Fruit fly (Drosophila melanogaster): ENCODE data around the gene beg.

The beg gene

DNA sequence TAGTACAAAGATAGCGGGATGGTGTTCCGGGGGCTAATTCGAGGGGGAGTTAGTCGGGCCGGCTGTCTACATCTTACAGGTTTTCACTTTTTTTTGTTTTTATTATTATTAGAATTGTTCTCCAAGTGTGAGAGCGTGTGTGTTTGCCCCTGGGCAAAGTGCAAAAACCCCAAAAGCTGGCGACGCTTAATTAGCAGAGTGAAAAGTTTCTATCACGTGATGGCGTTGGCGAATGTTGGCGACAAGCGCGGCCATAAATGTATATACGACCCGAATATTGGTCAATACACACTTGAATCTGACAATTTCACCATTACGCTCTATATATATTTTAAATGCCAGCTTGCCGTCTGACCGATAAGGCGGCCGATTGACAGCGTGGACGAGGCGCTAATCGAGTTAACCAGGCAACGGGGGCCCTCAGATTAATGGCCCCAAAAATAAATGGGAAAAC lies 26.5 kb upstream of the beg start (continued):
- no peak for TF ChIP-seq pho (GFP tag; optimal IDR thresholded peaks at IDR 0.05)
- TF ChIP-seq CG11560 (tag; IDR thresholded peaks at IDR 0.05): no peak
- no peak for TF ChIP-seq unc-4 (GFP tag; IDR thresholded peaks at IDR 0.05; ENCODE audit: partially characterized antibody)
- TF ChIP-seq sc (optimal IDR thresholded peaks at IDR 0.05): no peak
- no peak for TF ChIP-seq sc (GFP tag; optimal IDR thresholded peaks at IDR 0.05)
- TF ChIP-seq Drgx (GFP tag; IDR thresholded peaks at IDR 0.05): no peak
- no peak for TF ChIP-seq Opbp (GFP tag; IDR thresholded peaks at IDR 0.05; ENCODE audit: partially characterized antibody)
- no peak for TF ChIP-seq CG4360 (GFP tag; IDR thresholded peaks at IDR 0.05)
- TF ChIP-seq CG12744 (GFP tag; optimal IDR thresholded peaks at IDR 0.05): no peak
- no peak for TF ChIP-seq ac (GFP tag; optimal IDR thresholded peaks at IDR 0.05)
- no peak for TF ChIP-seq PHDP (tag; optimal IDR thresholded peaks at IDR 0.05)
- TF ChIP-seq D (optimal IDR thresholded peaks at IDR 0.05): no peak
- no peak for TF ChIP-seq D (GFP tag; optimal IDR thresholded peaks at IDR 0.05)
- no peak for TF ChIP-seq CG9437 (GFP tag; optimal IDR thresholded peaks at IDR 0.05)
- TF ChIP-seq CG2199 (GFP tag; IDR thresholded peaks at IDR 0.05): 0 out of 3 replicates have a peak, but pooled peaks have one; percentile 54
- TF ChIP-seq vvl (GFP tag; IDR thresholded peaks at IDR 0.05): no peak
- TF ChIP-seq fu2 (GFP tag; optimal IDR thresholded peaks at IDR 0.05): no peak
- peak; percentile 12; the same call in 1 of the 2 replicates for TF ChIP-seq sob (GFP tag; IDR thresholded peaks at IDR 0.05)
- TF ChIP-seq CG7357 (GFP tag; IDR thresholded peaks at IDR 0.05): no peak
- TF ChIP-seq Scr (GFP tag; IDR thresholded peaks at IDR 0.05; ENCODE audit: partially characterized antibody): no peak
- no peak for TF ChIP-seq CG10654 (GFP tag; optimal IDR thresholded peaks at IDR 0.05)
- no peak for TF ChIP-seq bcd (GFP tag; optimal IDR thresholded peaks at IDR 0.05)
- no peak for TF ChIP-seq nerfin-1 (tag; optimal IDR thresholded peaks at IDR 0.05)
- no peak for TF ChIP-seq hth (optimal IDR thresholded peaks at IDR 0.05)
- TF ChIP-seq CG7839 (tag; optimal IDR thresholded peaks at IDR 0.05): no peak
- no peak for TF ChIP-seq CG15011 (GFP tag; optimal IDR thresholded peaks at IDR 0.05)
- TF ChIP-seq CG8359 (GFP tag; optimal IDR thresholded peaks at IDR 0.05; ENCODE audit: borderline replicate concordance): no peak
- peak; percentile 84 for TF ChIP-seq exex (tag; optimal IDR thresholded peaks at IDR 0.05)
- TF ChIP-seq gsb (GFP tag; IDR thresholded peaks at IDR 0.05): no peak
- TF ChIP-seq CG31441 (GFP tag; IDR thresholded peaks at IDR 0.05): no peak
- no peak for TF ChIP-seq Dek (tag; optimal IDR thresholded peaks at IDR 0.05)
- TF ChIP-seq ind (GFP tag; optimal IDR thresholded peaks at IDR 0.05): no peak
- TF ChIP-seq CG15269 (tag; optimal IDR thresholded peaks at IDR 0.05): no peak
- no peak for TF ChIP-seq Eip74EF (GFP tag; optimal IDR thresholded peaks at IDR 0.05)
- TF ChIP-seq wdn (GFP tag; IDR thresholded peaks at IDR 0.05): no peak
- no peak for TF ChIP-seq CG10959 (GFP tag; IDR thresholded peaks at IDR 0.05)
- peak; percentile 78 for TF ChIP-seq sug (tag; optimal IDR thresholded peaks at IDR 0.05)
- no peak for TF ChIP-seq shn (GFP tag; optimal IDR thresholded peaks at IDR 0.05)
- TF ChIP-seq dati (GFP tag; IDR thresholded peaks at IDR 0.05): no peak
- TF ChIP-seq CG34376 (GFP tag; optimal IDR thresholded peaks at IDR 0.05): no peak
- TF ChIP-seq Usf (GFP tag; optimal IDR thresholded peaks at IDR 0.05): no peak
- no peak for TF ChIP-seq ftz-f1 (GFP tag; optimal IDR thresholded peaks at IDR 0.05)
- TF ChIP-seq odd (GFP tag; optimal IDR thresholded peaks at IDR 0.05): no peak
- no peak for TF ChIP-seq salm (tag; optimal IDR thresholded peaks at IDR 0.05)
- TF ChIP-seq CG16779 (GFP tag; IDR thresholded peaks at IDR 0.05): no peak
- no peak for TF ChIP-seq corto (GFP tag; optimal IDR thresholded peaks at IDR 0.05)
- no peak for TF ChIP-seq tup (GFP tag; optimal IDR thresholded peaks at IDR 0.05)
- no peak for TF ChIP-seq CG10267 (tag; optimal IDR thresholded peaks at IDR 0.05)
- TF ChIP-seq repo (GFP tag; optimal IDR thresholded peaks at IDR 0.05): no peak
- TF ChIP-seq Atf3 (GFP tag; optimal IDR thresholded peaks at IDR 0.05): no peak
- 0 out of 4 replicates have a peak, but pooled peaks have one; percentile 6 for TF ChIP-seq chinmo (GFP tag; IDR thresholded peaks at IDR 0.05; ENCODE audit: partially characterized antibody)
- 0 out of 2 replicates have a peak, but pooled peaks have one; percentile 31 for TF ChIP-seq CG11247 (GFP tag; IDR thresholded peaks at IDR 0.05)

Measured in whole organism, embryonic.